Fruit fly (Drosophila melanogaster) whole organism, embryonic: ENCODE measurements around the gene clumsy.

ENCODE experiments used
- Atf-2 ChIP-seq: fragments of 200-800 bp; sonication (Bioruptor generic); optimal IDR thresholded peaks from 2 replicates; lab custom pipeline; 2016; ENCODE audit warnings: missing biosample characterization, missing genetic modification characterization
- Bgb ChIP-seq: fragments of 200-800 bp; sonication (Bioruptor generic); IDR thresholded peaks from 2 replicates; pipeline ENCODE4 v1.3.6; 2022; ENCODE audit warnings: missing biosample characterization, missing genetic modification characterization; ENCODE audit not compliant: partially characterized antibody
- BtbVII ChIP-seq: fragments of 200-800 bp; sonication (Bioruptor generic); optimal IDR thresholded peaks from 3 replicates; lab custom pipeline; 2017; ENCODE audit warnings: missing biosample characterization, mild to moderate bottlenecking, missing genetic modification characterization
- C15 ChIP-seq: fragments of 200-800 bp; sonication (Bioruptor generic); IDR thresholded peaks from 3 replicates; pipeline ENCODE4 v1.3.6; 2022; ENCODE audit warnings: missing biosample characterization, missing genetic modification characterization
- CG10654 ChIP-seq: fragments of 200-800 bp; sonication (Bioruptor generic); optimal IDR thresholded peaks from 2 replicates; lab custom pipeline; 2016; ENCODE audit warnings: missing biosample characterization, missing genetic modification characterization
- CG10979 ChIP-seq: fragments of 200-800 bp; sonication (Bioruptor generic); optimal IDR thresholded peaks from 2 replicates; lab custom pipeline; 2018; ENCODE audit warnings: missing biosample characterization, mild to moderate bottlenecking, missing genetic modification characterization, moderate library complexity
- CG11093 ChIP-seq: fragments of 200-800 bp; sonication (Bioruptor generic); IDR thresholded peaks from 3 replicates; pipeline ENCODE4 v1.3.6; 2022; ENCODE audit warnings: missing biosample characterization, missing genetic modification characterization
- CG11560 ChIP-seq: fragments of 200-800 bp; sonication (Bioruptor generic); IDR thresholded peaks from 3 replicates; pipeline ENCODE4 v1.3.6; 2022; ENCODE audit warnings: missing biosample characterization, missing genetic modification characterization
- CG15073 ChIP-seq: fragments of 200-800 bp; sonication (Bioruptor generic); optimal IDR thresholded peaks from 2 replicates; lab custom pipeline; 2016; ENCODE audit warnings: missing biosample characterization, missing genetic modification characterization
- CG15514 ChIP-seq: fragments of 200-800 bp; sonication (Bioruptor generic); optimal IDR thresholded peaks from 3 replicates; lab custom pipeline; 2017; ENCODE audit warnings: missing biosample characterization, missing genetic modification characterization, mild to moderate bottlenecking, moderate library complexity, missing genetic modification reagents
- CG17186 ChIP-seq: fragments of 200-800 bp; sonication (Bioruptor generic); optimal IDR thresholded peaks from 3 replicates; lab custom pipeline; 2017; ENCODE audit warnings: missing biosample characterization, missing genetic modification reagents, missing genetic modification characterization
- CG17568 ChIP-seq: fragments of 200-800 bp; sonication (Bioruptor generic); optimal IDR thresholded peaks from 2 replicates; lab custom pipeline; 2018; ENCODE audit warnings: missing biosample characterization, mild to moderate bottlenecking, missing genetic modification characterization, moderate library complexity
- CG2120 ChIP-seq: fragments of 200-800 bp; sonication (Bioruptor generic); optimal IDR thresholded peaks from 3 replicates; lab custom pipeline; 2016; ENCODE audit warnings: missing biosample characterization, missing genetic modification characterization
- CG31388 ChIP-seq: fragments of 200-800 bp; sonication (Bioruptor generic); optimal IDR thresholded peaks from 2 replicates; lab custom pipeline; 2016; ENCODE audit warnings: missing biosample characterization, missing genetic modification characterization
- CG32532 ChIP-seq: fragments of 200-800 bp; sonication (Bioruptor generic); IDR thresholded peaks from 2 replicates; pipeline ENCODE4 v1.3.6; 2022; ENCODE audit warnings: missing biosample characterization, missing genetic modification characterization
- CG33557 ChIP-seq: fragments of 200-800 bp; sonication (Bioruptor generic); optimal IDR thresholded peaks from 2 replicates; lab custom pipeline; 2019; ENCODE audit warnings: missing biosample characterization, mild to moderate bottlenecking, missing genetic modification characterization, moderate library complexity
- CG5245 ChIP-seq: fragments of 200-800 bp; sonication (Bioruptor generic); optimal IDR thresholded peaks from 3 replicates; lab custom pipeline; 2016; ENCODE audit warnings: missing biosample characterization, missing genetic modification characterization
- CG6254 ChIP-seq: fragments of 200-800 bp; sonication (Bioruptor generic); optimal IDR thresholded peaks from 3 replicates; lab custom pipeline; 2017; ENCODE audit warnings: mild to moderate bottlenecking, missing biosample characterization, missing genetic modification reagents, missing genetic modification characterization
- CG6791 ChIP-seq: fragments of 200-800 bp; sonication (Bioruptor generic); IDR thresholded peaks from 3 replicates; pipeline ENCODE4 v1.3.6; 2022; ENCODE audit warnings: missing biosample characterization, missing genetic modification characterization; ENCODE audit not compliant: partially characterized antibody
- CG7556 ChIP-seq: fragments of 200-800 bp; sonication (Bioruptor generic); optimal IDR thresholded peaks from 2 replicates; lab custom pipeline; 2017; ENCODE audit warnings: missing biosample characterization, mild to moderate bottlenecking, missing genetic modification characterization
- CG9215 ChIP-seq: fragments of 200-800 bp; sonication (Bioruptor generic); IDR thresholded peaks from 2 replicates; pipeline ENCODE4 v1.3.6; 2022; ENCODE audit warnings: missing biosample characterization, missing genetic modification characterization
- CG9797 ChIP-seq: fragments of 200-800 bp; sonication (Bioruptor generic); optimal IDR thresholded peaks from 3 replicates; lab custom pipeline; 2018; ENCODE audit warnings: missing biosample characterization, mild to moderate bottlenecking, missing genetic modification characterization
- CG9817 ChIP-seq: fragments of 200-800 bp; sonication (Bioruptor generic); optimal IDR thresholded peaks from 2 replicates; lab custom pipeline; 2018; ENCODE audit warnings: missing biosample characterization, mild to moderate bottlenecking, missing genetic modification characterization, moderate library complexity
- D19A ChIP-seq: fragments of 200-800 bp; optimal IDR thresholded peaks from 3 replicates; lab custom pipeline; 2019; ENCODE audit warnings: missing biosample characterization, mild to moderate bottlenecking, missing genetic modification characterization, moderate library complexity
- Drgx ChIP-seq: fragments of 200-800 bp; sonication (Bioruptor generic); IDR thresholded peaks from 2 replicates; pipeline ENCODE4 v1.3.6; 2022; ENCODE audit warnings: missing biosample characterization, missing genetic modification characterization
- E2f1 ChIP-seq: fragments of 200-800 bp; sonication (Bioruptor generic); IDR thresholded peaks from 2 replicates; pipeline ENCODE4 v1.3.6; 2022; ENCODE audit warnings: missing biosample characterization, missing genetic modification characterization
- Ets65A ChIP-seq: fragments of 200-800 bp; sonication (Bioruptor generic); peaks from one replicate; lab custom pipeline; 2016; ENCODE audit warnings: missing biosample characterization, missing genetic modification characterization
- Hr3 ChIP-seq: fragments of 200-800 bp; sonication (Bioruptor generic); optimal IDR thresholded peaks from 3 replicates; lab custom pipeline; 2016; ENCODE audit warnings: missing biosample characterization, missing genetic modification characterization
- Optix ChIP-seq: fragments of 200-800 bp; sonication (Bioruptor generic); IDR thresholded peaks from 3 replicates; pipeline ENCODE4 v1.3.6; 2022; ENCODE audit warnings: missing biosample characterization, missing genetic modification characterization
- Pdp1 ChIP-seq, 2 experiments: fragments of 200-800 bp; sonication (Bioruptor generic); optimal IDR thresholded peaks; 3 replicates each; lab custom pipeline; 2016; ENCODE audit warnings: missing biosample characterization in 2 of 2, missing genetic modification characterization in 2 of 2, mild to moderate bottlenecking in 1 of 2, moderate library complexity in 1 of 2
- amos ChIP-seq: fragments of 200-800 bp; sonication (Bioruptor generic); IDR thresholded peaks from 2 replicates; pipeline ENCODE4 v1.3.6; 2022; ENCODE audit warnings: missing biosample characterization, missing genetic modification characterization; ENCODE audit not compliant: partially characterized antibody
- ap ChIP-seq: fragments of 200-800 bp; sonication (Bioruptor generic); IDR thresholded peaks from 2 replicates; pipeline ENCODE4 v1.3.6; 2022; ENCODE audit warnings: missing biosample characterization, missing genetic modification characterization
- ase ChIP-seq: fragments of 200-800 bp; sonication (Bioruptor generic); IDR thresholded peaks from 3 replicates; pipeline ENCODE4 v1.3.6; 2022; ENCODE audit warnings: missing biosample characterization, missing genetic modification characterization
- bab2 ChIP-seq: fragments of 200-800 bp; sonication (Bioruptor generic); optimal IDR thresholded peaks from 2 replicates; lab custom pipeline; 2016; ENCODE audit warnings: missing biosample characterization, missing genetic modification characterization
- cas ChIP-seq: fragments of 200-800 bp; sonication (Bioruptor generic); IDR thresholded peaks from 2 replicates; pipeline ENCODE4 v1.3.6; 2022; ENCODE audit warnings: missing biosample characterization, missing genetic modification characterization
- caup ChIP-seq: fragments of 200-800 bp; sonication (Bioruptor generic); optimal IDR thresholded peaks from 3 replicates; lab custom pipeline; 2017; ENCODE audit warnings: missing biosample characterization, mild to moderate bottlenecking, missing genetic modification characterization, moderate library complexity; ENCODE audit not compliant: severe bottlenecking
- chif ChIP-seq, 2 experiments: fragments of 200-800 bp; sonication (Bioruptor generic); optimal IDR thresholded peaks; 3 replicates each; lab custom pipeline; 2016; ENCODE audit warnings: missing biosample characterization in 2 of 2, missing genetic modification characterization in 2 of 2
- ems ChIP-seq: fragments of 200-800 bp; sonication (Bioruptor generic); optimal IDR thresholded peaks from 3 replicates; lab custom pipeline; 2016; ENCODE audit warnings: missing biosample characterization, missing genetic modification characterization
- en ChIP-seq: fragments of 200-800 bp; sonication (Bioruptor generic); optimal IDR thresholded peaks from 2 replicates; lab custom pipeline; 2016; ENCODE audit warnings: missing biosample characterization, missing genetic modification characterization
- fu2 ChIP-seq: fragments of 200-800 bp; sonication (Bioruptor generic); optimal IDR thresholded peaks from 2 replicates; lab custom pipeline; 2016; ENCODE audit warnings: missing biosample characterization, missing genetic modification characterization
- ken ChIP-seq: fragments of 200-800 bp; sonication (Bioruptor generic); IDR thresholded peaks from 3 replicates; pipeline ENCODE4 v1.3.6; 2022; ENCODE audit warnings: missing biosample characterization, missing genetic modification characterization
- kni ChIP-seq: fragments of 200-800 bp; sonication (Bioruptor generic); optimal IDR thresholded peaks from 3 replicates; lab custom pipeline; 2017; ENCODE audit warnings: mild to moderate bottlenecking, missing biosample characterization, missing genetic modification reagents, missing genetic modification characterization
- pb ChIP-seq: fragments of 200-800 bp; sonication (Bioruptor generic); optimal IDR thresholded peaks from 3 replicates; lab custom pipeline; 2016; ENCODE audit warnings: missing biosample characterization, missing genetic modification characterization
- pho ChIP-seq: fragments of 200-800 bp; sonication (Bioruptor generic); optimal IDR thresholded peaks from 2 replicates; lab custom pipeline; 2016; ENCODE audit warnings: missing biosample characterization, missing genetic modification characterization
- prd ChIP-seq, 3 experiments: fragments of >200 bp in 2 of 3; fragments of 200-800 bp in 1 of 3; sonication (Bioruptor generic) in 1 of 3; optimal IDR thresholded peaks in 2 of 3; IDR thresholded peaks in 1 of 3; 2 replicates in 2 of 3; 3 replicates in 1 of 3; pipeline versions ENCODE4 v1.3.6 to Lab custom; 2017 to 2022; ENCODE audit warnings: missing biosample characterization in 1 of 3, missing genetic modification characterization in 1 of 3
- sc ChIP-seq, 3 experiments: fragments of >200 bp in 2 of 3; fragments of 200-800 bp in 1 of 3; sonication (Bioruptor generic) in 1 of 3; optimal IDR thresholded peaks; 2 replicates in 2 of 3; 3 replicates in 1 of 3; lab custom pipeline; 2017; ENCODE audit warnings: mild to moderate bottlenecking in 1 of 3, missing biosample characterization in 1 of 3, missing genetic modification characterization in 1 of 3, missing genetic modification reagents in 1 of 3
- schlank ChIP-seq: fragments of 200-800 bp; sonication (Bioruptor generic); optimal IDR thresholded peaks from 2 replicates; lab custom pipeline; 2018; ENCODE audit warnings: missing biosample characterization, mild to moderate bottlenecking, missing genetic modification characterization
- sens ChIP-seq: fragments of 200-800 bp; sonication (Bioruptor generic); peaks from one replicate; lab custom pipeline; 2016; ENCODE audit warnings: missing biosample characterization, missing genetic modification characterization
- ttk ChIP-seq: fragments of 200-800 bp; sonication (Bioruptor generic); IDR thresholded peaks from 2 replicates; pipeline ENCODE4 v2.1.2; 2022; ENCODE audit warnings: missing biosample characterization, missing genetic modification characterization
- z ChIP-seq: fragments of 200-800 bp; sonication (Bioruptor generic); IDR thresholded peaks from 3 replicates; pipeline ENCODE4 v1.3.6; 2022; ENCODE audit warnings: missing biosample characterization, missing genetic modification characterization

The clumsy gene

DNA sequence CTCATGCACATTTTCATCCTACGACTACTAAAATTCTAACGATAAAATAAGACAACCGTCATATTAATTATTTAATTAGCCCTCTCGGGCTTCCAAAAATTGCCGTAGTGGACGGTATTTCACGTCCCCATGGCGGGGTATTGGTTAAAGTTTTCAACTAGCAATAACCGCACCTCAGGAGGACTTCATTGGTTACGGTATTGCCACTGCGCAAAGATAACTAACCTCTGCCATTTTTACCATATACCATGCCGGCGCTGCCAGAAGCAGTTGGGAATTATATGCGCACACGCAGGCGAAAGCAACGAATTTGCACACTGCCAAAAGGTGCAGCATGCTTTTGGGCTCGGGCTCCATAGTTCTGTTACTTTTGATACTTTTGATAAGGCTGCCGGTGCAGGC, 8.7 kb downstream of the clumsy start (continued):
- peak; percentile 5 for TF ChIP-seq CG10979 (tag; lab: Kevin White, UChicago)
- no peak for TF ChIP-seq CG7556 (GFP tag; lab: Kevin White, UChicago)
- TF ChIP-seq CG33557 (GFP tag; lab: Kevin White, UChicago) = no peak
- peak; percentile 48 for TF ChIP-seq ems (GFP tag; lab: Kevin White, UChicago)
- no peak for TF ChIP-seq BtbVII
- no peak for TF ChIP-seq en
- TF ChIP-seq CG15514 (GFP tag; lab: Kevin White, UChicago) = peak; percentile 36
- TF ChIP-seq CG6791 (GFP tag; lab: Robert Waterston, UW) = peak; percentile 67; the same call in 2 of the 3 replicates
- TF ChIP-seq Pdp1 (GFP tag; optimal IDR thresholded peaks at IDR 0.05; lab: Kevin White, UChicago) = peak in 1 of 2 experiments; percentile 40
- TF ChIP-seq CG17186 (GFP tag; lab: Kevin White, UChicago) = no peak
- TF ChIP-seq amos (GFP tag; lab: Robert Waterston, UW) = peak; percentile 53; the same call in 1 of the 2 replicates
- TF ChIP-seq kni (GFP tag; lab: Kevin White, UChicago) = no peak
- TF ChIP-seq Optix (GFP tag; lab: Robert Waterston, UW) = 0 out of 3 replicates have a peak, but pooled peaks have one; percentile 15
- TF ChIP-seq schlank (tag; lab: Kevin White, UChicago) = no peak
- TF ChIP-seq ase (GFP tag; lab: Robert Waterston, UW) = no peak
- TF ChIP-seq prd (optimal IDR thresholded peaks at IDR 0.05; lab: Kevin White, UChicago) = no peak
- TF ChIP-seq prd (GFP tag; IDR thresholded peaks at IDR 0.05; lab: Robert Waterston, UW) = peak; percentile 71
- TF ChIP-seq CG31388 (GFP tag; lab: Kevin White, UChicago) = no peak
- no peak; the same call in none of the 2 replicates for TF ChIP-seq CG32532 (GFP tag; lab: Robert Waterston, UW)
- no peak for TF ChIP-seq sc (optimal IDR thresholded peaks at IDR 0.05; lab: Kevin White, UChicago)
- TF ChIP-seq sc (GFP tag; optimal IDR thresholded peaks at IDR 0.05; lab: Kevin White, UChicago) = no peak
- TF ChIP-seq Bgb (GFP tag; lab: Robert Waterston, UW) = peak; percentile 78
- TF ChIP-seq pb (GFP tag; lab: Kevin White, UChicago) = peak; percentile 3
- no peak for TF ChIP-seq z (GFP tag; lab: Robert Waterston, UW)
- TF ChIP-seq sens = peak; percentile 75
- TF ChIP-seq E2f1 (GFP tag; lab: Robert Waterston, UW) = 0 out of 2 replicates have a peak, but pooled peaks have one; percentile 26
- no peak for TF ChIP-seq CG9797 (GFP tag; lab: Kevin White, UChicago)
- TF ChIP-seq fu2 (GFP tag; lab: Kevin White, UChicago) = no peak
- peak; percentile 3 to 54 for TF ChIP-seq chif (GFP tag; optimal IDR thresholded peaks at IDR 0.05; lab: Kevin White, UChicago)
- TF ChIP-seq Ets65A = peak; percentile 89
- TF ChIP-seq CG11560 = no peak
- peak; percentile 44 for TF ChIP-seq caup (GFP tag; lab: Kevin White, UChicago)
- peak; percentile 62 for TF ChIP-seq CG5245 (GFP tag; lab: Kevin White, UChicago)
- TF ChIP-seq C15 (GFP tag; lab: Robert Waterston, UW) = no peak
- 0 out of 2 replicates have a peak, but pooled peaks have one; percentile 38 for TF ChIP-seq cas (GFP tag; lab: Robert Waterston, UW)
- TF ChIP-seq ken (GFP tag; lab: Robert Waterston, UW) = no peak; the same call in 2 of the 3 replicates
- TF ChIP-seq CG9215 (GFP tag; lab: Robert Waterston, UW) = no peak
- TF ChIP-seq D19A = peak; percentile 29
- no peak for TF ChIP-seq Hr3
- no peak; the same call in 1 of the 2 replicates for TF ChIP-seq ttk (GFP tag; lab: Robert Waterston, UW)
- TF ChIP-seq CG9817 (tag; lab: Kevin White, UChicago) = peak; percentile 8
- peak; percentile 26 for TF ChIP-seq bab2
- TF ChIP-seq Atf-2 (GFP tag; lab: Kevin White, UChicago) = no peak
- TF ChIP-seq CG15073 = no peak
- peak; percentile 62 for TF ChIP-seq CG2120 (GFP tag; lab: Kevin White, UChicago)
- no peak for TF ChIP-seq Drgx (GFP tag; lab: Robert Waterston, UW)
- TF ChIP-seq CG17568 (GFP tag; lab: Kevin White, UChicago) = no peak
- TF ChIP-seq CG10654 (GFP tag; lab: Kevin White, UChicago) = peak; percentile 12
- TF ChIP-seq CG6254 (GFP tag; lab: Kevin White, UChicago) = no peak
- no peak for TF ChIP-seq ap (GFP tag; lab: Robert Waterston, UW)
- TF ChIP-seq CG11093 (GFP tag; lab: Robert Waterston, UW) = no peak
- TF ChIP-seq pho (GFP tag; lab: Kevin White, UChicago) = no peak
